Fruit fly (Drosophila melanogaster) whole organism, embryonic: ENCODE data around the gene mat.

ENCODE experiments used
- Blimp-1 ChIP-seq: fragments of 200-800 bp; sonication (Bioruptor generic); optimal IDR thresholded peaks from 3 replicates; lab custom pipeline; 2018; ENCODE audit warnings: missing biosample characterization, missing genetic modification characterization, mild to moderate bottlenecking, moderate library complexity, missing genetic modification reagents
- CG12236 ChIP-seq: fragments of 200-800 bp; sonication (Bioruptor generic); optimal IDR thresholded peaks from 2 replicates; lab custom pipeline; 2016; ENCODE audit warnings: missing biosample characterization, missing genetic modification characterization
- CG13624 ChIP-seq: fragments of 200-800 bp; sonication (Bioruptor generic); optimal IDR thresholded peaks from 2 replicates; lab custom pipeline; 2016; ENCODE audit warnings: missing biosample characterization, missing genetic modification characterization
- CG13894 ChIP-seq: fragments of 200-800 bp; sonication (Bioruptor generic); optimal IDR thresholded peaks from 3 replicates; lab custom pipeline; 2018; ENCODE audit warnings: missing biosample characterization, mild to moderate bottlenecking, missing genetic modification characterization, moderate library complexity
- CG15269 ChIP-seq: fragments of 200-800 bp; sonication (Bioruptor generic); optimal IDR thresholded peaks from 2 replicates; lab custom pipeline; 2018; ENCODE audit warnings: missing biosample characterization, mild to moderate bottlenecking, missing genetic modification characterization, moderate library complexity
- CG16813 ChIP-seq: fragments of 200-800 bp; sonication (Bioruptor generic); IDR thresholded peaks from 3 replicates; pipeline ENCODE4 v1.3.6; 2022; ENCODE audit warnings: missing biosample characterization, missing genetic modification characterization; ENCODE audit not compliant: partially characterized antibody
- CG17385 ChIP-seq: fragments of 200-800 bp; sonication (Bioruptor generic); optimal IDR thresholded peaks from 3 replicates; lab custom pipeline; 2018; ENCODE audit warnings: missing biosample characterization, mild to moderate bottlenecking, missing genetic modification characterization
- CG17802 ChIP-seq: fragments of 200-800 bp; sonication (Bioruptor generic); optimal IDR thresholded peaks from 2 replicates; lab custom pipeline; 2018; ENCODE audit warnings: missing biosample characterization, mild to moderate bottlenecking, missing genetic modification characterization, moderate library complexity
- CG18476 ChIP-seq: fragments of 200-800 bp; sonication (Bioruptor generic); optimal IDR thresholded peaks from 2 replicates; lab custom pipeline; 2016; ENCODE audit warnings: missing biosample characterization, mild to moderate bottlenecking, missing genetic modification characterization
- CG2875 ChIP-seq: fragments of 200-800 bp; sonication (Bioruptor generic); optimal IDR thresholded peaks from 2 replicates; lab custom pipeline; 2017; ENCODE audit warnings: missing biosample characterization, mild to moderate bottlenecking, missing genetic modification characterization, missing genetic modification reagents
- CG34422 ChIP-seq: fragments of 200-800 bp; sonication (Bioruptor generic); IDR thresholded peaks from 3 replicates; pipeline ENCODE4 v1.3.6; 2022; ENCODE audit warnings: missing biosample characterization, missing genetic modification characterization
- CG43689 ChIP-seq: fragments of 200-800 bp; sonication (Bioruptor generic); IDR thresholded peaks from 2 replicates; pipeline ENCODE4 v1.3.6; 2022; ENCODE audit warnings: missing biosample characterization, missing genetic modification characterization
- CG4707 ChIP-seq: fragments of 200-800 bp; sonication (Bioruptor generic); optimal IDR thresholded peaks from 2 replicates; lab custom pipeline; 2018; ENCODE audit warnings: missing biosample characterization, mild to moderate bottlenecking, missing genetic modification characterization, moderate library complexity
- CG4730 ChIP-seq: fragments of 200-800 bp; sonication (Bioruptor generic); IDR thresholded peaks from 2 replicates; pipeline ENCODE4 v1.3.6; 2022; ENCODE audit warnings: missing biosample characterization, missing genetic modification characterization
- CG9437 ChIP-seq: fragments of 200-800 bp; sonication (Bioruptor generic); optimal IDR thresholded peaks from 2 replicates; lab custom pipeline; 2018; ENCODE audit warnings: missing biosample characterization, mild to moderate bottlenecking, missing genetic modification characterization
- Deaf1 ChIP-seq: fragments of 200-800 bp; optimal IDR thresholded peaks from 3 replicates; lab custom pipeline; 2019; ENCODE audit warnings: missing biosample characterization, mild to moderate bottlenecking, missing genetic modification characterization, moderate library complexity
- Dfd ChIP-seq, 2 experiments: fragments of >200 bp; optimal IDR thresholded peaks; 2 replicates each; lab custom pipeline; 2017; ENCODE audit warnings: missing biosample characterization in 2 of 2, missing genetic modification characterization in 2 of 2
- Drgx ChIP-seq: fragments of 200-800 bp; sonication (Bioruptor generic); IDR thresholded peaks from 2 replicates; pipeline ENCODE4 v1.3.6; 2022; ENCODE audit warnings: missing biosample characterization, missing genetic modification characterization
- E2f2 ChIP-seq: fragments of 200-800 bp; sonication (Bioruptor generic); IDR thresholded peaks from 2 replicates; pipeline ENCODE4 v1.3.6; 2022; ENCODE audit warnings: missing biosample characterization, missing genetic modification characterization
- Ets97D ChIP-seq: fragments of 200-800 bp; sonication (Bioruptor generic); optimal IDR thresholded peaks from 3 replicates; lab custom pipeline; 2016; ENCODE audit warnings: missing biosample characterization, missing genetic modification characterization
- Hey ChIP-seq: fragments of 200-800 bp; sonication (Bioruptor generic); optimal IDR thresholded peaks from 3 replicates; lab custom pipeline; 2018; ENCODE audit warnings: missing biosample characterization, mild to moderate bottlenecking, missing genetic modification characterization
- Hmx ChIP-seq: fragments of 200-800 bp; sonication (Bioruptor generic); optimal IDR thresholded peaks from 2 replicates; lab custom pipeline; 2016; ENCODE audit warnings: missing biosample characterization, missing genetic modification characterization
- Hr78 ChIP-seq, 2 experiments: fragments of 200-800 bp in 1 of 2; fragments of >200 bp in 1 of 2; sonication (Bioruptor generic) in 1 of 2; optimal IDR thresholded peaks; 2 replicates each; lab custom pipeline; 2017 to 2019; ENCODE audit warnings: missing biosample characterization in 2 of 2, missing genetic modification characterization in 2 of 2, mild to moderate bottlenecking in 1 of 2, moderate library complexity in 1 of 2
- Kr ChIP-seq: fragments of 200-800 bp; sonication (Bioruptor generic); optimal IDR thresholded peaks from 2 replicates; lab custom pipeline; 2017; ENCODE audit warnings: missing biosample characterization, mild to moderate bottlenecking, missing genetic modification characterization
- NFAT ChIP-seq: fragments of 200-800 bp; sonication (Bioruptor generic); IDR thresholded peaks from 2 replicates; pipeline ENCODE4 v1.3.6; 2022; ENCODE audit warnings: missing biosample characterization, missing genetic modification characterization
- Neu2 ChIP-seq: fragments of 200-800 bp; sonication (Bioruptor generic); optimal IDR thresholded peaks from 3 replicates; lab custom pipeline; 2016; ENCODE audit warnings: missing biosample characterization, missing genetic modification characterization, borderline replicate concordance
- Nf-YB ChIP-seq: fragments of 200-800 bp; sonication (Bioruptor generic); optimal IDR thresholded peaks from 3 replicates; lab custom pipeline; 2019; ENCODE audit warnings: missing biosample characterization, mild to moderate bottlenecking, missing genetic modification characterization, moderate library complexity
- Sox100B ChIP-seq: fragments of 200-800 bp; sonication (Bioruptor generic); optimal IDR thresholded peaks from 3 replicates; lab custom pipeline; 2018; ENCODE audit warnings: missing biosample characterization, mild to moderate bottlenecking, missing genetic modification characterization
- Sry-δ ChIP-seq: fragments of 200-800 bp; sonication (Bioruptor generic); optimal IDR thresholded peaks from 2 replicates; lab custom pipeline; 2016; ENCODE audit warnings: missing biosample characterization, missing genetic modification characterization
- Trl ChIP-seq, 3 experiments: fragments of >200 bp in 2 of 3; fragments of 200-800 bp in 1 of 3; sonication (Bioruptor generic) in 1 of 3; optimal IDR thresholded peaks; 2 replicates in 1 of 3; 3 replicates in 2 of 3; lab custom pipeline; 2016 to 2017; ENCODE audit warnings: missing biosample characterization in 1 of 3, missing genetic modification characterization in 1 of 3
- abd-A ChIP-seq: fragments of 200-800 bp; sonication (Bioruptor generic); optimal IDR thresholded peaks from 3 replicates; lab custom pipeline; 2019; ENCODE audit warnings: missing biosample characterization, mild to moderate bottlenecking, missing genetic modification characterization, moderate library complexity
- chif ChIP-seq, 2 experiments: fragments of 200-800 bp; sonication (Bioruptor generic); optimal IDR thresholded peaks; 3 replicates each; lab custom pipeline; 2016; ENCODE audit warnings: missing biosample characterization in 2 of 2, missing genetic modification characterization in 2 of 2
- chinmo ChIP-seq: fragments of 200-800 bp; sonication (Bioruptor generic); IDR thresholded peaks from 4 replicates; pipeline ENCODE4 v1.3.6; 2022; ENCODE audit warnings: missing biosample characterization, missing genetic modification characterization; ENCODE audit not compliant: partially characterized antibody
- fd102C ChIP-seq: fragments of 200-800 bp; sonication (Bioruptor generic); optimal IDR thresholded peaks from 2 replicates; lab custom pipeline; 2018; ENCODE audit warnings: missing biosample characterization, mild to moderate bottlenecking, missing genetic modification characterization, moderate library complexity
- fd64A ChIP-seq: fragments of 200-800 bp; sonication (Bioruptor generic); optimal IDR thresholded peaks from 3 replicates; lab custom pipeline; 2018; ENCODE audit warnings: missing biosample characterization, mild to moderate bottlenecking, missing genetic modification characterization
- gsb-n ChIP-seq: fragments of 200-800 bp; sonication (Bioruptor generic); optimal IDR thresholded peaks from 3 replicates; lab custom pipeline; 2018; ENCODE audit warnings: missing biosample characterization, mild to moderate bottlenecking, missing genetic modification characterization
- her ChIP-seq: fragments of 200-800 bp; sonication (Bioruptor generic); optimal IDR thresholded peaks from 2 replicates; lab custom pipeline; 2016; ENCODE audit warnings: missing biosample characterization, missing genetic modification characterization
- kni ChIP-seq: fragments of 200-800 bp; sonication (Bioruptor generic); optimal IDR thresholded peaks from 3 replicates; lab custom pipeline; 2017; ENCODE audit warnings: mild to moderate bottlenecking, missing biosample characterization, missing genetic modification reagents, missing genetic modification characterization
- mld ChIP-seq: fragments of 200-800 bp; sonication (Bioruptor generic); IDR thresholded peaks from 3 replicates; pipeline ENCODE4 v1.3.6; 2022; ENCODE audit warnings: missing biosample characterization, missing genetic modification characterization; ENCODE audit not compliant: partially characterized antibody
- odd ChIP-seq: fragments of 200-800 bp; sonication (Bioruptor generic); optimal IDR thresholded peaks from 2 replicates; lab custom pipeline; 2017; ENCODE audit warnings: missing biosample characterization, mild to moderate bottlenecking, missing genetic modification characterization
- org-1 ChIP-seq: fragments of 200-800 bp; sonication (Bioruptor generic); optimal IDR thresholded peaks from 2 replicates; lab custom pipeline; 2017; ENCODE audit warnings: missing biosample characterization, missing genetic modification characterization
- sd ChIP-seq: fragments of 200-800 bp; sonication (Bioruptor generic); optimal IDR thresholded peaks from 3 replicates; lab custom pipeline; 2018; ENCODE audit warnings: missing biosample characterization, mild to moderate bottlenecking, missing genetic modification characterization, moderate library complexity
- sens ChIP-seq: fragments of 200-800 bp; sonication (Bioruptor generic); peaks from one replicate; lab custom pipeline; 2016; ENCODE audit warnings: missing biosample characterization, missing genetic modification characterization
- sqz ChIP-seq: fragments of 200-800 bp; sonication (Bioruptor generic); optimal IDR thresholded peaks from 3 replicates; lab custom pipeline; 2018; ENCODE audit warnings: missing biosample characterization, mild to moderate bottlenecking, missing genetic modification characterization
- sr ChIP-seq: fragments of 200-800 bp; sonication (Bioruptor generic); IDR thresholded peaks from 3 replicates; pipeline ENCODE4 v1.3.6; 2022; ENCODE audit warnings: missing biosample characterization, missing genetic modification characterization
- vvl ChIP-seq: fragments of 200-800 bp; sonication (Bioruptor generic); IDR thresholded peaks from 2 replicates; pipeline ENCODE4 v1.3.6; 2022; ENCODE audit warnings: missing biosample characterization, missing genetic modification characterization
- wek ChIP-seq: fragments of 200-800 bp; sonication (Bioruptor generic); optimal IDR thresholded peaks from 3 replicates; lab custom pipeline; 2018; ENCODE audit warnings: missing biosample characterization, mild to moderate bottlenecking, missing genetic modification characterization, moderate library complexity
- zen ChIP-seq: fragments of 200-800 bp; sonication (Bioruptor generic); optimal IDR thresholded peaks from 3 replicates; lab custom pipeline; 2018; ENCODE audit warnings: missing biosample characterization, mild to moderate bottlenecking, missing genetic modification characterization, moderate library complexity

Gene mat

dm6 chr3L:897080-897479, 5.6 kb upstream of the mat start, which contains the start of gene CG34057:
TSS of gene CG34057 (plus strand) at chr3L:897380.
- TF ChIP-seq CG34422: no peak
- TF ChIP-seq org-1 (GFP tag; lab: Kevin White, UChicago): no peak

- TF ChIP-seq fd64A (GFP tag; lab: Kevin White, UChicago): no peak
- TF ChIP-seq sd: peak; percentile 42
- TF ChIP-seq CG17385: no peak
- TF ChIP-seq CG12236: no peak
- no peak for TF ChIP-seq vvl
- no peak for TF ChIP-seq CG13894 (tag; lab: Kevin White, UChicago)
- no peak for TF ChIP-seq abd-A (tag; lab: Kevin White, UChicago)
- TF ChIP-seq Kr: no peak
- TF ChIP-seq CG2875: no peak
- no peak for TF ChIP-seq CG4730 (GFP tag; lab: Robert Waterston, UW)
- TF ChIP-seq CG17802: no peak
- no peak for TF ChIP-seq sqz (GFP tag; lab: Kevin White, UChicago)
- TF ChIP-seq sr (GFP tag; lab: Robert Waterston, UW): no peak
- TF ChIP-seq kni (GFP tag; lab: Kevin White, UChicago): peak; percentile 33
- TF ChIP-seq CG43689 (GFP tag; lab: Robert Waterston, UW): no peak
- peak; percentile 44 for TF ChIP-seq sens (GFP tag; lab: Kevin White, UChicago)
- TF ChIP-seq Dfd (GFP tag; optimal IDR thresholded peaks at IDR 0.05; lab: Kevin White, UChicago): no peak
- TF ChIP-seq her: no peak
- no peak for TF ChIP-seq Hr78 (GFP tag; optimal IDR thresholded peaks at IDR 0.05; lab: Kevin White, UChicago)
- TF ChIP-seq E2f2: no peak
- no peak for TF ChIP-seq CG16813 (GFP tag; lab: Robert Waterston, UW)
- no peak for TF ChIP-seq Drgx (GFP tag; lab: Robert Waterston, UW)
- no peak for TF ChIP-seq Sry-δ (GFP tag; lab: Kevin White, UChicago)
- no peak for TF ChIP-seq CG13624 (GFP tag; lab: Kevin White, UChicago)
- TF ChIP-seq wek (GFP tag; lab: Kevin White, UChicago): no peak
- TF ChIP-seq CG9437 (GFP tag; lab: Kevin White, UChicago): no peak
- no peak for TF ChIP-seq Nf-YB (GFP tag; lab: Kevin White, UChicago)
- TF ChIP-seq chinmo (GFP tag; lab: Robert Waterston, UW): no peak
- TF ChIP-seq mld (GFP tag; lab: Robert Waterston, UW): peak; percentile 57; the same call in 1 of the 3 replicates
- peak; percentile 14 for TF ChIP-seq gsb-n
- TF ChIP-seq Deaf1 (tag; lab: Kevin White, UChicago): no peak
- TF ChIP-seq Ets97D (GFP tag; lab: Kevin White, UChicago): no peak
- no peak for TF ChIP-seq CG4707
- no peak for TF ChIP-seq Neu2 (GFP tag; lab: Kevin White, UChicago)
- no peak for TF ChIP-seq Trl (optimal IDR thresholded peaks at IDR 0.05; lab: Kevin White, UChicago)
- TF ChIP-seq Trl (GFP tag; optimal IDR thresholded peaks at IDR 0.05; lab: Kevin White, UChicago): no peak
- no peak for TF ChIP-seq chif (GFP tag; optimal IDR thresholded peaks at IDR 0.05; lab: Kevin White, UChicago)
- TF ChIP-seq zen (tag; lab: Kevin White, UChicago): no peak
- TF ChIP-seq CG15269 (tag; lab: Kevin White, UChicago): no peak
- TF ChIP-seq Hey (tag; lab: Kevin White, UChicago): peak; percentile 68
- no peak for TF ChIP-seq NFAT (GFP tag; lab: Robert Waterston, UW)
- no peak for TF ChIP-seq Sox100B
- TF ChIP-seq fd102C (GFP tag; lab: Kevin White, UChicago): no peak
- no peak for TF ChIP-seq CG18476 (GFP tag; lab: Kevin White, UChicago)
- TF ChIP-seq odd: no peak
- TF ChIP-seq Hmx (GFP tag; lab: Kevin White, UChicago): no peak
- TF ChIP-seq Blimp-1: no peak
These were observed 3.4 kb upstream of the mat start for dm6 chr3L:899304-899703.
